Worm (Caenorhabditis elegans): ENCODE measurements around the gene B0252.3.

B0252.3 gene

DNA sequence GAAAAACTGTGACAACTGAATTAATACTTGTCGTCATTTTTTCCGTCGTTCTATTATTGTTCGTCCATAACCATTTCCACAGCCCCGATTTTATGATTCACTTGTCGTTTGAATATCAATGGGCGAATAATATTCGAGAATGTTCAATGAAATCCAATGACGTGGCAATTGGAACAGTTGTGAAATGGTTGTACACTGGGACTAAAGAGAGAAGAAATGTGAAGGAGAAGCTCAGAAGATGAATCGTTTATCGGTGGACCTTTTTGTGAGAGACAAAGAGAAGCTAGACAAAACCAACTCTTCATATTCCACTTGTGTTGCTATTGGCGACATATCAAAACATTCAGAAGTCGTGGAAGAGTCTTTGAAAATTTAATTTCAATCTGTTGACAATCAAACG, 36.8 kb downstream of the B0252.3 start, which contains the start of gene clhm-1:
clhm-1 (minus strand) TSS at position 207 of the 400 bp plus-strand sequence.
- TF ChIP-seq ref-1 (GFP tag; conservative IDR thresholded peaks at IDR 0.05) (no peak), ztf-23 (GFP tag; IDR thresholded peaks at IDR 0.05) (no peak), klf-2 (GFP tag; conservative IDR thresholded peaks at IDR 0.05) (no peak), med-1 (GFP tag; optimal IDR thresholded peaks at IDR 0.05; ENCODE audit: insufficient read depth) (no peak), ztf-29 (GFP tag; IDR thresholded peaks at IDR 0.05) (no peak), tab-1 (GFP tag; IDR thresholded peaks at IDR 0.05) (no peak), flt-1 (GFP tag; IDR thresholded peaks at IDR 0.05) (no peak), T22C8.4 (GFP tag; IDR thresholded peaks at IDR 0.05) (no peak), cog-1 (tag; optimal IDR thresholded peaks at IDR 0.05) (no peak)

ce11 chrII:6863652-6864051, 43.9 kb downstream of the B0252.3 start, which contains the start of gene aff-1:
aff-1 (minus strand) TSS chrII:6863752.
- TF ChIP-seq ref-1 (GFP tag; conservative IDR thresholded peaks at IDR 0.05), result no peak
- 0 out of 2 replicates have a peak, but pooled peaks have one; percentile 20 for TF ChIP-seq T22C8.4 (GFP tag; IDR thresholded peaks at IDR 0.05)
- no peak for TF ChIP-seq klf-2 (GFP tag; conservative IDR thresholded peaks at IDR 0.05)
- TF ChIP-seq cog-1 (tag; optimal IDR thresholded peaks at IDR 0.05), result no peak
- TF ChIP-seq ztf-23 (GFP tag; IDR thresholded peaks at IDR 0.05), result no peak

DNA sequence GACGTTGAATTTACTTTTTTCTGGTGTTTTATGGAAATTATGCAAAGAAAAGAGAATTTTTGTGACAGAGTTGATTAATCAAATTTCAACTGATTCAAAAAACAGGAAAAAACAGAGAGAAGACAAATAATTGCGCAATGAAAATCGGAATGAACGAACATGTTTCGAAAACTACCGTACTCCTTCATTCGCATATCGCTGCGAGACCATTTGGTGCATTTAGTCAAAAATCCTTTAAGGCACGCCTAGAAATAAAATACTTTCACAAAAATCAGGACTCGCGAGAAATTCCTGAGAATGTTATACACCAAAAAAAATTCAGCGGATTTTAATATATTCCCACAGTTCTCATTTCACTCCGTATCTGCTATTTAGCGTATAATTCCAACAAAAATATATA, 47.5 kb downstream of the B0252.3 start:
- TF ChIP-seq tab-1 (GFP tag; IDR thresholded peaks at IDR 0.05) (no peak), T22C8.4 (GFP tag; IDR thresholded peaks at IDR 0.05) (no peak), flt-1 (GFP tag; IDR thresholded peaks at IDR 0.05) (no peak), ztf-23 (GFP tag; IDR thresholded peaks at IDR 0.05) (no peak), ref-1 (GFP tag; conservative IDR thresholded peaks at IDR 0.05) (no peak), cog-1 (tag; optimal IDR thresholded peaks at IDR 0.05) (no peak), klf-2 (GFP tag; conservative IDR thresholded peaks at IDR 0.05) (no peak), ztf-29 (GFP tag; IDR thresholded peaks at IDR 0.05) (no peak), med-1 (GFP tag; optimal IDR thresholded peaks at IDR 0.05; ENCODE audit: insufficient read depth) (no peak)

ce11 chrII:6858835-6859234, 48.7 kb downstream of the B0252.3 start:
- TF ChIP-seq tab-1 (GFP tag; IDR thresholded peaks at IDR 0.05) (0 out of 2 replicates have a peak, but pooled peaks have one; percentile 55), ztf-23 (GFP tag; IDR thresholded peaks at IDR 0.05) (peak; percentile 79), cog-1 (tag; optimal IDR thresholded peaks at IDR 0.05) (peak; percentile 61), ref-1 (GFP tag; conservative IDR thresholded peaks at IDR 0.05) (no peak)

DNA sequence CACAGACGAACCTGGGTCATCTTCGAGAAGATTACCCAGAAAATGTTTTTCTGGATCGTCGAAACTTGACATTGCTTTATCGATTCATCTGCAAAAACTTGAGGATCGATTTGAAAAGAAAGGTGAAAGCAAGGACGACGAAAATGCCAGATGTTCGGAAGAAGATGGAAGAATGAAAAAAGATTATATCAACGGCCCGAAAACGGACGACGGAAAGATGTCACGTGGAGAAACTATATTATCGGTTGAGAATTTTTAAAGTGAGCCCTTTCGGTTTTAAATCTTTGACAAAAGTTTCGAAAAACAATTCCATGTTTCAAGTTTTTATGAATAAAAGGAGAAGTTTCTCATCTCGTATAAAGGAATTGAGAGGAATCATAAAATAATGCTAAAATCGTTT, 49.4 kb downstream of the B0252.3 start, which contains the start of gene dnj-5:
dnj-5 (minus strand) TSS at position 101 of the 400 bp plus-strand sequence.
- TF ChIP-seq flt-1 (GFP tag; IDR thresholded peaks at IDR 0.05) (no peak), tab-1 (GFP tag; IDR thresholded peaks at IDR 0.05) (no peak), ref-1 (GFP tag; conservative IDR thresholded peaks at IDR 0.05) (no peak), cog-1 (tag; optimal IDR thresholded peaks at IDR 0.05) (no peak), T22C8.4 (GFP tag; IDR thresholded peaks at IDR 0.05) (no peak), ztf-29 (GFP tag; IDR thresholded peaks at IDR 0.05) (no peak), ztf-23 (GFP tag; IDR thresholded peaks at IDR 0.05) (no peak), klf-2 (GFP tag; conservative IDR thresholded peaks at IDR 0.05) (no peak), med-1 (GFP tag; optimal IDR thresholded peaks at IDR 0.05; ENCODE audit: insufficient read depth) (no peak)

DNA sequence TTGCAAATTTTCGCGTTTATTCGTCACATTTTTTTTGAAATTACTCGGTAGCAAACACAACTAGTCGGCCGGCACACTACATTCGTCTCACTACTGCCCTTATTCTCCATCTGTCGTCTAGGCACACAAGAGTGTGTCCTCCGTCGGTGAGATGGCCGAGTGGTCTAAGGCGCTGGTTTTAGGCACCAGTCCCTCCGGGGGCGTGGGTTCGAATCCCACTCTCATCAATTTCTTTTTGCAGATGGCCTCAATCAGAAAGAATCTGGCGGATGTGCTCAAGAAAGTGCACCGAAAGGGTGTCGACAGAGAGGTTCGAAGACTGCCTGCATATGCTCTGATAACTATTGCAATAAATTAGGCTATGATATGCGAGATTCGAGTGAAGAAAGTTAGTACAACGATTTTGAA, 54.5 kb downstream of the B0252.3 start:
- peak; percentile 88 for TF ChIP-seq med-1 (GFP tag; optimal IDR thresholded peaks at IDR 0.05; ENCODE audit: insufficient read depth)
- peak; percentile 88 for TF ChIP-seq ztf-23 (GFP tag; IDR thresholded peaks at IDR 0.05)
- peak; percentile 88 for TF ChIP-seq T22C8.4 (GFP tag; IDR thresholded peaks at IDR 0.05)
- peak; percentile 74 for TF ChIP-seq cog-1 (tag; optimal IDR thresholded peaks at IDR 0.05)
- peak; percentile 98 for TF ChIP-seq flt-1 (GFP tag; IDR thresholded peaks at IDR 0.05)
- peak; percentile 95 for TF ChIP-seq tab-1 (GFP tag; IDR thresholded peaks at IDR 0.05)
- TF ChIP-seq ref-1 (GFP tag; conservative IDR thresholded peaks at IDR 0.05), result peak; percentile 87
- peak; percentile 87 for TF ChIP-seq ztf-29 (GFP tag; IDR thresholded peaks at IDR 0.05)
- TF ChIP-seq klf-2 (GFP tag; conservative IDR thresholded peaks at IDR 0.05), result peak; percentile 81
